Worm (Caenorhabditis elegans) whole organism, L3 larva: ENCODE measurements around the gene F56D6.23.

Experiments
- ama-1 ChIP-seq: fragments of 150-350 bp; optimal IDR thresholded peaks from 2 replicates; lab custom pipeline; 2018
- ceh-9 ChIP-seq: sonication (generic microtip); optimal IDR thresholded peaks from 2 replicates; lab custom pipeline; 2018; ENCODE audit warnings: missing biosample characterization, missing genetic modification characterization
- fkh-10 ChIP-seq: sonication (generic microtip); optimal IDR thresholded peaks from 2 replicates; lab custom pipeline; 2017; ENCODE audit warnings: missing biosample characterization, missing genetic modification reagents, missing genetic modification characterization
- mdl-1 ChIP-seq: fragments of 150-350 bp; optimal IDR thresholded peaks from 2 replicates; lab custom pipeline; 2014; ENCODE audit warnings: missing biosample characterization, missing genetic modification characterization
- tbx-2 ChIP-seq: sonication (generic microtip); optimal IDR thresholded peaks from 2 replicates; lab custom pipeline; 2016; ENCODE audit warnings: mild to moderate bottlenecking, missing genetic modification characterization, missing compliant biosample characterization

ce11 chrIV:3869875-3870274, 48.4 kb upstream of the F56D6.23 start:
- no peak for TF ChIP-seq ama-1 (lab: Kevin White, UChicago)
- no peak for TF ChIP-seq ceh-9 (tag; lab: Kevin White, UChicago)
- TF ChIP-seq tbx-2 (tag; lab: Kevin White, UChicago), result no peak
- TF ChIP-seq fkh-10, result no peak
- TF ChIP-seq mdl-1, result no peak
